Fruit fly (Drosophila melanogaster): Measurements from ENCODE around the gene Boh2.

Boh2 gene

dm6 chr2L:11170549-11170948 is 8.3 kb upstream of the Boh2 start:
- TF ChIP-seq eg (GFP tag; IDR thresholded peaks at IDR 0.05) (0 out of 3 replicates have a peak, but pooled peaks have one; percentile 18), fd85E (GFP tag; optimal IDR thresholded peaks at IDR 0.05) (no peak)

- TF ChIP-seq CG6276 (GFP tag; optimal IDR thresholded peaks at IDR 0.05) (peak; percentile 7), CG6792 (GFP tag; optimal IDR thresholded peaks at IDR 0.05) (no peak), Eip78C (GFP tag) (peak; percentile 34)
Measured at dm6 chr2L:11171615-11172356, 7.0 kb upstream of the Boh2 start, which contains the start of gene Vm32E. TSS of gene Vm32E (minus strand) at chr2L:11171665.

dm6 chr2L:11175393-11176258 is 3.2 kb upstream of the Boh2 start:
- peak; percentile 27; the same call in 1 of the 2 replicates for TF ChIP-seq Gug (GFP tag; IDR thresholded peaks at IDR 0.05)
- no peak for TF ChIP-seq CG8632 (GFP tag; optimal IDR thresholded peaks at IDR 0.05)
- peak; percentile 14 for TF ChIP-seq spab (GFP tag; optimal IDR thresholded peaks at IDR 0.05)
- peak; percentile 11 for TF ChIP-seq Sox14 (GFP tag; optimal IDR thresholded peaks at IDR 0.05)
- TF ChIP-seq CG10631 (GFP tag; optimal IDR thresholded peaks at IDR 0.05): peak; percentile 16
- TF ChIP-seq ss (GFP tag; optimal IDR thresholded peaks at IDR 0.05): peak; percentile 30 to 45
- TF ChIP-seq CG6163 (GFP tag; IDR thresholded peaks at IDR 0.05): peak; percentile 57; the same call in 1 of the 3 replicates
- peak; percentile 58 for TF ChIP-seq svp (GFP tag)
- peak; percentile 53; the same call in 1 of the 3 replicates for TF ChIP-seq eg (GFP tag; IDR thresholded peaks at IDR 0.05)
- peak; percentile 24 for TF ChIP-seq CG3032 (tag; optimal IDR thresholded peaks at IDR 0.05)
- TF ChIP-seq dsx (GFP tag; optimal IDR thresholded peaks at IDR 0.05; ENCODE audit: poor library complexity, severe bottlenecking): peak; percentile 33
- TF ChIP-seq CG34406 (GFP tag; optimal IDR thresholded peaks at IDR 0.05): peak; percentile 18
- TF ChIP-seq CG8319 (GFP tag; optimal IDR thresholded peaks at IDR 0.05): no peak
- TF ChIP-seq Sox102F (GFP tag; optimal IDR thresholded peaks at IDR 0.05): peak; percentile 28
- no peak for TF ChIP-seq vri (GFP tag; optimal IDR thresholded peaks at IDR 0.05)
- TF ChIP-seq CG6808 (GFP tag; optimal IDR thresholded peaks at IDR 0.05): no peak
- peak; percentile 13 for TF ChIP-seq achi (GFP tag; optimal IDR thresholded peaks at IDR 0.05)
- TF ChIP-seq net (GFP tag; optimal IDR thresholded peaks at IDR 0.05): peak; percentile 2
- peak; percentile 15 for TF ChIP-seq pdm3 (GFP tag; optimal IDR thresholded peaks at IDR 0.05)
- TF ChIP-seq Met (GFP tag; optimal IDR thresholded peaks at IDR 0.05): peak; percentile 24
- peak; percentile 57 for TF ChIP-seq Hr4 (GFP tag; optimal IDR thresholded peaks at IDR 0.05)
- TF ChIP-seq CG9139 (GFP tag; optimal IDR thresholded peaks at IDR 0.05): peak; percentile 37
- no peak for TF ChIP-seq CG1621 (tag; optimal IDR thresholded peaks at IDR 0.05)
- peak; percentile 20 for TF ChIP-seq Hr39 (GFP tag; optimal IDR thresholded peaks at IDR 0.05)
- peak; percentile 15 for TF ChIP-seq OdsH (GFP tag; optimal IDR thresholded peaks at IDR 0.05)
- peak; percentile 75 for TF ChIP-seq Eip78C (GFP tag)
- peak; percentile 4 for TF ChIP-seq Smox (GFP tag; optimal IDR thresholded peaks at IDR 0.05)
- TF ChIP-seq esn (GFP tag; optimal IDR thresholded peaks at IDR 0.05): peak; percentile 51
- TF ChIP-seq CG7368 (GFP tag; optimal IDR thresholded peaks at IDR 0.05): no peak

- no peak for TF ChIP-seq CG10631 (GFP tag; optimal IDR thresholded peaks at IDR 0.05)
- TF ChIP-seq Lpt (GFP tag; optimal IDR thresholded peaks at IDR 0.05): no peak
- no peak for TF ChIP-seq esn (GFP tag; optimal IDR thresholded peaks at IDR 0.05)
Measured at dm6 chr2L:11178334-11178733, 498 bp upstream of the Boh2 start.
